Fruit fly (Drosophila melanogaster) whole organism, embryonic: ENCODE data around the gene CG6168.
A peak's percentile ranks its signal among the peaks of the same experiment; 100 is the strongest.

ENCODE experiments used
- CG11247 ChIP-seq: fragments of 200-800 bp; sonication (Bioruptor generic); IDR thresholded peaks from 2 replicates; pipeline ENCODE4 v1.3.6; 2022; ENCODE audit warnings: missing biosample characterization, missing genetic modification characterization
- CG12071 ChIP-seq: fragments of 200-800 bp; sonication (Bioruptor generic); optimal IDR thresholded peaks from 3 replicates; lab custom pipeline; 2018; ENCODE audit warnings: missing biosample characterization, mild to moderate bottlenecking, missing genetic modification characterization
- CG1233 ChIP-seq: fragments of 200-800 bp; sonication (Bioruptor generic); optimal IDR thresholded peaks from 4 replicates; lab custom pipeline; 2018; ENCODE audit warnings: missing biosample characterization, mild to moderate bottlenecking, missing genetic modification characterization
- CG12391 ChIP-seq: fragments of 200-800 bp; sonication (Bioruptor generic); optimal IDR thresholded peaks from 3 replicates; lab custom pipeline; 2018; ENCODE audit warnings: missing biosample characterization, mild to moderate bottlenecking, missing genetic modification characterization, moderate library complexity
- CG15696 ChIP-seq: fragments of 200-800 bp; sonication (Bioruptor generic); optimal IDR thresholded peaks from 2 replicates; lab custom pipeline; 2019; ENCODE audit warnings: missing biosample characterization, mild to moderate bottlenecking, missing genetic modification characterization, moderate library complexity
- CG1602 ChIP-seq: fragments of 200-800 bp; sonication (Bioruptor generic); optimal IDR thresholded peaks from 3 replicates; lab custom pipeline; 2016; ENCODE audit warnings: missing biosample characterization, missing genetic modification characterization
- CG16779 ChIP-seq: fragments of 200-800 bp; sonication (Bioruptor generic); IDR thresholded peaks from 2 replicates; pipeline ENCODE4 v1.3.6; 2022; ENCODE audit warnings: missing biosample characterization, missing genetic modification characterization
- CG17361 ChIP-seq: fragments of 200-800 bp; sonication (Bioruptor generic); IDR thresholded peaks from 3 replicates; pipeline ENCODE4 v1.3.6; 2022; ENCODE audit warnings: missing biosample characterization, missing genetic modification characterization
- CG17912 ChIP-seq: fragments of 200-800 bp; sonication (Bioruptor generic); optimal IDR thresholded peaks from 2 replicates; lab custom pipeline; 2018; ENCODE audit warnings: missing biosample characterization, mild to moderate bottlenecking, missing genetic modification characterization
- CG18011 ChIP-seq: fragments of 200-800 bp; sonication (Bioruptor generic); optimal IDR thresholded peaks from 2 replicates; lab custom pipeline; 2017; ENCODE audit warnings: missing biosample characterization, missing genetic modification characterization, mild to moderate bottlenecking, moderate library complexity, missing genotype
- CG30403 ChIP-seq: fragments of 200-800 bp; sonication (Bioruptor generic); optimal IDR thresholded peaks from 3 replicates; lab custom pipeline; 2016; ENCODE audit warnings: missing biosample characterization, missing genetic modification characterization
- CG3407 ChIP-seq: fragments of 200-800 bp; sonication (Bioruptor generic); optimal IDR thresholded peaks from 2 replicates; lab custom pipeline; 2018; ENCODE audit warnings: missing biosample characterization, mild to moderate bottlenecking, missing genetic modification characterization
- CG43689 ChIP-seq: fragments of 200-800 bp; sonication (Bioruptor generic); IDR thresholded peaks from 2 replicates; pipeline ENCODE4 v1.3.6; 2022; ENCODE audit warnings: missing biosample characterization, missing genetic modification characterization
- CG5245 ChIP-seq: fragments of 200-800 bp; sonication (Bioruptor generic); optimal IDR thresholded peaks from 3 replicates; lab custom pipeline; 2016; ENCODE audit warnings: missing biosample characterization, missing genetic modification characterization
- CG7556 ChIP-seq: fragments of 200-800 bp; sonication (Bioruptor generic); optimal IDR thresholded peaks from 2 replicates; lab custom pipeline; 2017; ENCODE audit warnings: missing biosample characterization, mild to moderate bottlenecking, missing genetic modification characterization
- CG7928 ChIP-seq: fragments of 200-800 bp; sonication (Bioruptor generic); optimal IDR thresholded peaks from 2 replicates; lab custom pipeline; 2017; ENCODE audit warnings: missing biosample characterization, mild to moderate bottlenecking, missing genetic modification characterization
- CG9215 ChIP-seq: fragments of 200-800 bp; sonication (Bioruptor generic); IDR thresholded peaks from 2 replicates; pipeline ENCODE4 v1.3.6; 2022; ENCODE audit warnings: missing biosample characterization, missing genetic modification characterization
- Dad ChIP-seq: fragments of 200-800 bp; sonication (Bioruptor generic); optimal IDR thresholded peaks from 3 replicates; lab custom pipeline; 2016; ENCODE audit warnings: missing biosample characterization, missing genetic modification characterization
- Ets65A ChIP-seq: fragments of 200-800 bp; sonication (Bioruptor generic); peaks from one replicate; lab custom pipeline; 2016; ENCODE audit warnings: missing biosample characterization, missing genetic modification characterization
- Ets97D ChIP-seq: fragments of 200-800 bp; sonication (Bioruptor generic); optimal IDR thresholded peaks from 3 replicates; lab custom pipeline; 2016; ENCODE audit warnings: missing biosample characterization, missing genetic modification characterization
- GATAe ChIP-seq: fragments of 200-800 bp; sonication (Bioruptor generic); conservative IDR thresholded peaks from 2 replicates; pipeline ENCODE4 v1.3.6; 2022; ENCODE audit warnings: missing biosample characterization, missing genetic modification characterization
- Hmx ChIP-seq: fragments of 200-800 bp; sonication (Bioruptor generic); optimal IDR thresholded peaks from 2 replicates; lab custom pipeline; 2016; ENCODE audit warnings: missing biosample characterization, missing genetic modification characterization
- Hr39 ChIP-seq: fragments of >200 bp; optimal IDR thresholded peaks from 2 replicates; lab custom pipeline; 2017
- NC2α ChIP-seq: fragments of 200-800 bp; sonication (Bioruptor generic); optimal IDR thresholded peaks from 2 replicates; lab custom pipeline; 2016; ENCODE audit warnings: missing biosample characterization, missing genetic modification characterization
- NfI ChIP-seq: fragments of 200-800 bp; sonication (Bioruptor generic); optimal IDR thresholded peaks from 3 replicates; lab custom pipeline; 2018; ENCODE audit warnings: missing biosample characterization, mild to moderate bottlenecking, missing genetic modification characterization, moderate library complexity
- Pdp1 ChIP-seq, 2 experiments: fragments of 200-800 bp; sonication (Bioruptor generic); optimal IDR thresholded peaks; 3 replicates each; lab custom pipeline; 2016; ENCODE audit warnings: missing biosample characterization in 2 of 2, missing genetic modification characterization in 2 of 2, mild to moderate bottlenecking in 1 of 2, moderate library complexity in 1 of 2
- Ptx1 ChIP-seq: fragments of 200-800 bp; sonication (Bioruptor generic); IDR thresholded peaks from 2 replicates; pipeline ENCODE4 v1.3.6; 2022; ENCODE audit warnings: missing biosample characterization, missing genetic modification characterization
- Rx ChIP-seq: fragments of 200-800 bp; sonication (Bioruptor generic); IDR thresholded peaks from 2 replicates; pipeline ENCODE4 v1.3.6; 2022; ENCODE audit warnings: missing biosample characterization, missing genetic modification characterization
- Six4 ChIP-seq: fragments of 200-800 bp; sonication (Bioruptor generic); optimal IDR thresholded peaks from 2 replicates; lab custom pipeline; 2016; ENCODE audit warnings: missing biosample characterization, missing genetic modification characterization
- Sox102F ChIP-seq: fragments of 200-800 bp; sonication (Bioruptor generic); optimal IDR thresholded peaks from 2 replicates; lab custom pipeline; 2018; ENCODE audit warnings: missing biosample characterization, mild to moderate bottlenecking, missing genetic modification characterization, moderate library complexity
- Xrp1 ChIP-seq: fragments of 200-800 bp; sonication (Bioruptor generic); IDR thresholded peaks from 2 replicates; pipeline ENCODE4 v1.3.6; 2022; ENCODE audit warnings: missing biosample characterization, missing genetic modification characterization
- ab ChIP-seq: fragments of 200-800 bp; sonication (Bioruptor generic); optimal IDR thresholded peaks from 2 replicates; lab custom pipeline; 2016; ENCODE audit warnings: missing biosample characterization, missing genetic modification characterization
- bowl ChIP-seq: fragments of 200-800 bp; sonication (Bioruptor generic); IDR thresholded peaks from 2 replicates; pipeline ENCODE4 v1.3.6; 2022; ENCODE audit warnings: missing biosample characterization, missing genetic modification characterization
- ci ChIP-seq: fragments of 200-800 bp; sonication (Bioruptor generic); IDR thresholded peaks from 3 replicates; pipeline ENCODE4 v1.3.6; 2022; ENCODE audit warnings: missing biosample characterization, missing genetic modification characterization
- ewg ChIP-seq: fragments of 200-800 bp; sonication (Bioruptor generic); optimal IDR thresholded peaks from 3 replicates; lab custom pipeline; 2017; ENCODE audit warnings: mild to moderate bottlenecking, missing biosample characterization, missing genetic modification reagents, missing genetic modification characterization
- gce ChIP-seq: fragments of 200-800 bp; sonication (Bioruptor generic); IDR thresholded peaks from 3 replicates; pipeline ENCODE4 v1.3.6; 2022; ENCODE audit warnings: missing biosample characterization, missing genetic modification characterization
- gfzf ChIP-seq: fragments of 200-800 bp; sonication (Bioruptor generic); optimal IDR thresholded peaks from 2 replicates; lab custom pipeline; 2016; ENCODE audit warnings: missing biosample characterization, mild to moderate bottlenecking, missing genetic modification characterization, moderate library complexity
- kni ChIP-seq: fragments of 200-800 bp; sonication (Bioruptor generic); optimal IDR thresholded peaks from 3 replicates; lab custom pipeline; 2017; ENCODE audit warnings: mild to moderate bottlenecking, missing biosample characterization, missing genetic modification reagents, missing genetic modification characterization
- nau ChIP-seq: fragments of 200-800 bp; sonication (Bioruptor generic); optimal IDR thresholded peaks from 3 replicates; lab custom pipeline; 2017; ENCODE audit warnings: missing biosample characterization, mild to moderate bottlenecking, missing genetic modification characterization, missing genetic modification reagents
- otp ChIP-seq: fragments of 200-800 bp; sonication (Bioruptor generic); IDR thresholded peaks from 3 replicates; pipeline ENCODE4, ENCODE4 v1.3.6; 2022; ENCODE audit warnings: missing biosample characterization, missing genetic modification characterization
- pan ChIP-seq, 4 experiments: fragments of >200 bp in 3 of 4; fragments of 200-800 bp in 1 of 4; sonication (Bioruptor generic) in 1 of 4; optimal IDR thresholded peaks in 3 of 4; IDR thresholded peaks in 1 of 4; 2 replicates each; pipeline versions ENCODE4 v1.3.6 to Lab custom; 2017 to 2022; ENCODE audit warnings: missing biosample characterization in 2 of 4, missing genetic modification characterization in 2 of 4, mixed read lengths in 1 of 4
- phol ChIP-seq: fragments of 200-800 bp; sonication (Bioruptor generic); optimal IDR thresholded peaks from 3 replicates; lab custom pipeline; 2018; ENCODE audit warnings: missing biosample characterization, mild to moderate bottlenecking, missing genetic modification characterization, moderate library complexity
- pros ChIP-seq: fragments of 200-800 bp; sonication (Bioruptor generic); optimal IDR thresholded peaks from 3 replicates; lab custom pipeline; 2019; ENCODE audit warnings: missing biosample characterization, mild to moderate bottlenecking, missing genetic modification characterization, moderate library complexity
- rib ChIP-seq: fragments of 200-800 bp; sonication (Bioruptor generic); IDR thresholded peaks from 2 replicates; pipeline ENCODE4 v1.3.6; 2022; ENCODE audit warnings: missing biosample characterization, missing genetic modification characterization
- row ChIP-seq: fragments of 200-800 bp; sonication (Bioruptor generic); IDR thresholded peaks from 3 replicates; pipeline ENCODE4 v1.3.6; 2022; ENCODE audit warnings: missing biosample characterization, missing genetic modification characterization
- run ChIP-seq: fragments of 200-800 bp; sonication (Bioruptor generic); optimal IDR thresholded peaks from 3 replicates; lab custom pipeline; 2018; ENCODE audit warnings: missing biosample characterization, mild to moderate bottlenecking, missing genetic modification characterization
- sr ChIP-seq: fragments of 200-800 bp; sonication (Bioruptor generic); IDR thresholded peaks from 3 replicates; pipeline ENCODE4 v1.3.6; 2022; ENCODE audit warnings: missing biosample characterization, missing genetic modification characterization
- zfh1 ChIP-seq: fragments of 200-800 bp; sonication (Bioruptor generic); IDR thresholded peaks from 3 replicates; pipeline ENCODE4 v1.3.6; 2022; ENCODE audit warnings: missing biosample characterization, missing genetic modification characterization

CG6168 gene

dm6 chr3L:11305316-11305715, 16.2 kb downstream of the CG6168 start (continued):
- no peak for TF ChIP-seq pan (optimal IDR thresholded peaks at IDR 0.05; lab: Kevin White, UChicago)
- TF ChIP-seq pan (GFP tag; optimal IDR thresholded peaks at IDR 0.05 in 1 of 2, IDR thresholded peaks at IDR 0.05 in 1 of 2): no peak
- no peak for TF ChIP-seq run (tag; lab: Kevin White, UChicago)
- no peak for TF ChIP-seq ab (GFP tag; lab: Kevin White, UChicago)
- no peak for TF ChIP-seq Ets97D (GFP tag; lab: Kevin White, UChicago)
- no peak for TF ChIP-seq gce (GFP tag; lab: Robert Waterston, UW)
- TF ChIP-seq rib (GFP tag; lab: Robert Waterston, UW): no peak
- peak in 1 of 2 experiments; percentile 47 for TF ChIP-seq Pdp1 (GFP tag; optimal IDR thresholded peaks at IDR 0.05; lab: Kevin White, UChicago)
- 0 out of 3 replicates have a peak, but pooled peaks have one; percentile 7 for TF ChIP-seq zfh1 (GFP tag; lab: Robert Waterston, UW)
- TF ChIP-seq CG7928 (GFP tag; lab: Kevin White, UChicago): no peak
- TF ChIP-seq CG3407: no peak
- no peak for TF ChIP-seq CG17361 (GFP tag; lab: Robert Waterston, UW)
- TF ChIP-seq ci: 0 out of 3 replicates have a peak, but pooled peaks have one; percentile 14
- TF ChIP-seq sr (GFP tag; lab: Robert Waterston, UW): no peak
- TF ChIP-seq CG1233 (GFP tag; lab: Kevin White, UChicago): no peak
- no peak for TF ChIP-seq row (GFP tag; lab: Robert Waterston, UW)
- peak; percentile 57 for TF ChIP-seq Ets65A (GFP tag; lab: Kevin White, UChicago)
- no peak for TF ChIP-seq phol (tag; lab: Kevin White, UChicago)
- no peak for TF ChIP-seq CG7556
- no peak for TF ChIP-seq GATAe (GFP tag; lab: Robert Waterston, UW)
- TF ChIP-seq nau (GFP tag; lab: Kevin White, UChicago): no peak
- TF ChIP-seq kni (GFP tag; lab: Kevin White, UChicago): no peak
- no peak for TF ChIP-seq otp (GFP tag; lab: Robert Waterston, UW)
- no peak for TF ChIP-seq pros (GFP tag; lab: Kevin White, UChicago)
- no peak for TF ChIP-seq CG30403
- TF ChIP-seq CG12071: no peak
- TF ChIP-seq CG18011 (GFP tag; lab: Kevin White, UChicago): no peak

DNA sequence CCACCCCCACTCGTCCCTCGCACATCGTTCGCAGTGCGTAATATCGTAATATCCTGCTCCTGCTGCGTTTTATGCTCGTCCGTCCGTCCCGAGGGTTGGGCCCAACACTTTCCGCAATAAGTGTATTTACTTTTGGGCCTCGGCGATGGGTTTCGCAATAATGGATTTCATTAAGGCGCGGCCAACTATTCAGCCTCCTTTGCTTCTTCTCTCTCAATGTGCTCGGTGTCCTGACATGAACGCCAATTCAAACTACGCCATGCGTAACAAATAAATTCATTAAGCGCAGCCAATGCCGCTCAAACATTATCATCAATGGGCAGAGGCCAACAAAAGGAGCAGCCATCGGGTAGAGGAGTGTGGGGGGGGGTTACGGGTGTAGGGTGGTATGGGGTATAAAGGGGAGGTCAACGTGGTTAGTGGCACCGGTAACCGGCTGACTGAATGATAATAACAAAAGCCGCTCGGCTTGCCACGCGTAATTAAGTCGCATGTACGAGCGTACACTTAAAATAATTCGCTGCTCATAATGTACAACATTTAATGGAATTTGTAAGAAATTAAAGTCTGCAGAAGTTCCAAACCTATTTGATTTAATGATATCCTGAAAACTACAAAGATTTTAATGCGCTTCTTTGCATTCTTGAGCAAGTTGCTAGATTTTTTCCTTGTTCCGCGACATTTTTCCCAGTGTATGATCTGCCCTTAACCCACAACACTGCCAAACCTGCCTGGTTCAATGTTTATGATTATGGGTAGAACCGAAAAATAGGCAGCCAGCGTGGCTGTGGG, 17.9 kb downstream of the CG6168 start:
- TF ChIP-seq CG11247 (GFP tag; lab: Robert Waterston, UW) (no peak), Pdp1 (GFP tag; optimal IDR thresholded peaks at IDR 0.05; lab: Kevin White, UChicago) (peak in 1 of 2 experiments; percentile 59), zfh1 (GFP tag; lab: Robert Waterston, UW) (peak; percentile 24; the same call in 1 of the 3 replicates), Ets65A (GFP tag; lab: Kevin White, UChicago) (peak; percentile 7), CG30403 (peak; percentile 49), CG17912 (GFP tag; lab: Kevin White, UChicago) (no peak), Ptx1 (GFP tag; lab: Robert Waterston, UW) (peak; percentile 37; the same call in 1 of the 2 replicates), Xrp1 (peak; percentile 58), Dad (GFP tag; lab: Kevin White, UChicago) (peak; percentile 3), bowl (no peak), Six4 (GFP tag; lab: Kevin White, UChicago) (peak; percentile 40), NC2α (GFP tag; lab: Kevin White, UChicago) (no peak), ci (peak; percentile 54; the same call in 1 of the 3 replicates), CG16779 (no peak), Hmx (GFP tag; lab: Kevin White, UChicago) (no peak), CG12391 (peak; percentile 54), CG9215 (no peak), CG1602 (GFP tag; lab: Kevin White, UChicago) (peak; percentile 34), gfzf (GFP tag; lab: Kevin White, UChicago) (no peak), CG5245 (GFP tag; lab: Kevin White, UChicago) (peak; percentile 40), Rx (GFP tag; lab: Robert Waterston, UW) (peak; percentile 49), CG15696 (tag; lab: Kevin White, UChicago) (peak; percentile 51), Sox102F (GFP tag; lab: Kevin White, UChicago) (peak; percentile 38), CG43689 (GFP tag; lab: Robert Waterston, UW) (no peak), ewg (GFP tag; lab: Kevin White, UChicago) (peak; percentile 22), Hr39 (lab: Kevin White, UChicago) (no peak), NfI (GFP tag; lab: Kevin White, UChicago) (no peak), nau (GFP tag; lab: Kevin White, UChicago) (peak; percentile 5)
